Worm (Caenorhabditis elegans): Measurements from ENCODE around the gene C54G10.1.

The C54G10.1 gene

ce11 chrV:14640769-14641168, at the start of gene C54G10.1:
Gene C54G10.1 (plus strand): TSS chrV:14641101.
- peak; percentile 15 for TF ChIP-seq jun-1 (tag; optimal IDR thresholded peaks at IDR 0.05)
- no peak for TF ChIP-seq unc-39 (tag; optimal IDR thresholded peaks at IDR 0.05)
- no peak for TF ChIP-seq zag-1 (tag; optimal IDR thresholded peaks at IDR 0.05)
- no peak for TF ChIP-seq nhr-43 (tag; optimal IDR thresholded peaks at IDR 0.05; ENCODE audit: poor library complexity, severe bottlenecking)
- TF ChIP-seq ceh-28 (tag; optimal IDR thresholded peaks at IDR 0.05): no peak
- TF ChIP-seq tbx-2 (tag; optimal IDR thresholded peaks at IDR 0.05): no peak
- peak; percentile 72 for TF ChIP-seq pqm-1 (tag; optimal IDR thresholded peaks at IDR 0.05)
- peak; percentile 22 for TF ChIP-seq pha-4 (tag; optimal IDR thresholded peaks at IDR 0.05)
- peak; percentile 83 for TF ChIP-seq elt-2 (tag; optimal IDR thresholded peaks at IDR 0.05)

ce11 chrV:14594103-14594502, 46.8 kb upstream of the C54G10.1 start:
- TF ChIP-seq nhr-43 (tag; optimal IDR thresholded peaks at IDR 0.05; ENCODE audit: poor library complexity, severe bottlenecking): no peak
- no peak for TF ChIP-seq nhr-237 (tag; optimal IDR thresholded peaks at IDR 0.05)
- no peak for TF ChIP-seq pha-4 (tag; optimal IDR thresholded peaks at IDR 0.05)

- TF ChIP-seq hmg-11 (tag; optimal IDR thresholded peaks at IDR 0.05): no peak
- peak; percentile 3 for TF ChIP-seq elt-2 (tag; optimal IDR thresholded peaks at IDR 0.05)
These were observed 46.0 kb upstream of the C54G10.1 start for ce11 chrV:14594943-14595342.

- TF ChIP-seq ZK546.5 (tag; optimal IDR thresholded peaks at IDR 0.05) (no peak), elt-3 (tag; optimal IDR thresholded peaks at IDR 0.05) (no peak), elt-2 (tag; optimal IDR thresholded peaks at IDR 0.05) (peak; percentile 72), egl-27 (tag; optimal IDR thresholded peaks at IDR 0.05) (no peak), nhr-23 (tag; optimal IDR thresholded peaks at IDR 0.05) (no peak), nhr-43 (tag; optimal IDR thresholded peaks at IDR 0.05; ENCODE audit: poor library complexity, severe bottlenecking) (no peak), nhr-76 (tag; optimal IDR thresholded peaks at IDR 0.05) (no peak)
These were observed 44.9 kb upstream of the C54G10.1 start for ce11 chrV:14595984-14596383.

ce11 chrV:14597005-14597680, 43.8 kb upstream of the C54G10.1 start, which contains the start of gene pes-9:
Gene pes-9 (minus strand): TSS chrV:14597034.
- TF ChIP-seq fkh-2 (tag; optimal IDR thresholded peaks at IDR 0.05) (no peak), ztf-4 (tag; optimal IDR thresholded peaks at IDR 0.05) (no peak), pqm-1 (tag; optimal IDR thresholded peaks at IDR 0.05) (peak; percentile 24), elt-2 (tag; optimal IDR thresholded peaks at IDR 0.05) (peak; percentile 68)

ce11 chrV:14597681-14598184, 43.2 kb upstream of the C54G10.1 start, which contains the start of gene R11H6.2:
Gene R11H6.2 (plus strand): TSS chrV:14598006.
- TF ChIP-seq elt-3 (tag; optimal IDR thresholded peaks at IDR 0.05): no peak
- TF ChIP-seq nfya-1 (tag; optimal IDR thresholded peaks at IDR 0.05; ENCODE audit: insufficient read depth): peak; percentile 44
- no peak for TF ChIP-seq ceh-28 (tag; optimal IDR thresholded peaks at IDR 0.05)
- TF ChIP-seq skn-1 (tag; optimal IDR thresholded peaks at IDR 0.05): no peak
- no peak for TF ChIP-seq nhr-11 (tag; optimal IDR thresholded peaks at IDR 0.05)
- TF ChIP-seq mml-1 (tag; optimal IDR thresholded peaks at IDR 0.05): no peak
- peak; percentile 31 for TF ChIP-seq lin-39 (tag; optimal IDR thresholded peaks at IDR 0.05)
- peak; percentile 37 for TF ChIP-seq nhr-25 (tag; optimal IDR thresholded peaks at IDR 0.05)
- TF ChIP-seq elt-2 (tag; optimal IDR thresholded peaks at IDR 0.05): peak; percentile 16
- TF ChIP-seq nhr-237 (tag; optimal IDR thresholded peaks at IDR 0.05): no peak
- peak; percentile 16 for TF ChIP-seq pqm-1 (tag; optimal IDR thresholded peaks at IDR 0.05)
- no peak for TF ChIP-seq ama-1 (optimal IDR thresholded peaks at IDR 0.05)
- no peak for TF ChIP-seq R02D3.7 (tag; optimal IDR thresholded peaks at IDR 0.05)
- no peak for TF ChIP-seq fkh-10 (GFP tag; optimal IDR thresholded peaks at IDR 0.05)
- no peak for TF ChIP-seq elt-1 (tag; optimal IDR thresholded peaks at IDR 0.05)
- TF ChIP-seq ztf-11 (tag; optimal IDR thresholded peaks at IDR 0.05): no peak
- TF ChIP-seq aly-2 (tag; optimal IDR thresholded peaks at IDR 0.05): no peak
- peak; percentile 5 for TF ChIP-seq egl-5 (tag; optimal IDR thresholded peaks at IDR 0.05)
- TF ChIP-seq nhr-28 (tag; optimal IDR thresholded peaks at IDR 0.05): no peak
- no peak for TF ChIP-seq unc-62 (GFP tag; optimal IDR thresholded peaks at IDR 0.05)
- TF ChIP-seq fkh-2 (tag; optimal IDR thresholded peaks at IDR 0.05): no peak
- no peak for TF ChIP-seq sea-2 (GFP tag; optimal IDR thresholded peaks at IDR 0.05)
- TF ChIP-seq snpc-4 (tag; optimal IDR thresholded peaks at IDR 0.05): peak; percentile 51
- TF ChIP-seq unc-39 (tag; optimal IDR thresholded peaks at IDR 0.05): no peak
- TF ChIP-seq egl-27 (tag; optimal IDR thresholded peaks at IDR 0.05): no peak
- TF ChIP-seq ceh-16 (tag; optimal IDR thresholded peaks at IDR 0.05): no peak
- peak; percentile 44 for TF ChIP-seq hmg-11 (tag; optimal IDR thresholded peaks at IDR 0.05)
- no peak for TF ChIP-seq nhr-12 (tag; optimal IDR thresholded peaks at IDR 0.05)
- TF ChIP-seq pha-4 (tag; optimal IDR thresholded peaks at IDR 0.05): no peak
- no peak for TF ChIP-seq jun-1 (tag; optimal IDR thresholded peaks at IDR 0.05)
- no peak for TF ChIP-seq ceh-82 (tag; optimal IDR thresholded peaks at IDR 0.05)
- no peak for TF ChIP-seq mdl-1 (tag; optimal IDR thresholded peaks at IDR 0.05)
- no peak for TF ChIP-seq eor-1 (tag; optimal IDR thresholded peaks at IDR 0.05)
- TF ChIP-seq ztf-4 (tag; optimal IDR thresholded peaks at IDR 0.05): no peak
